Worm (Caenorhabditis elegans): Measurements from ENCODE around the gene W08F4.5.

DNA sequence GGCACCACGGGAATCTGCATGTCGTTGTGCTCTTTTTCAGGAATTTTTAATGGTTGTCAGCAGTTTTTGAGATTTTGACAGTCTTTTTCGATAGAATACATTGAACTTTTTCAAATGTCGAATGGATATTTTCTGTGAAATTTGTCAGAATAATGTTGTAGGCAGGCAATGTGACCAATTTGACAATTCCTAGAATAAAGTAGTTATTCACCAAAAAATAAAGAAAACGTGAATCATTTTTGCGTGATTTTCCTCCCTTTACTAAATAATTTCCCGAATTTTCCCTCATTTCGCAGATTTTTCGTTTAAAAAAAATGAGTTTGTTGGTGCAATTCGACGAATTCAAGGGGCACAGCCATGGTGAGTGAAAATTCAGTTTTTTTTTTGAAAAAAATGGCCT, 40.1 kb upstream of the W08F4.5 start, which contains the start of gene W04H10.1:
- TF ChIP-seq M03D4.4 (tag; optimal IDR thresholded peaks at IDR 0.05) (no peak), pha-4 (tag; optimal IDR thresholded peaks at IDR 0.05) (no peak), nhr-28 (tag; optimal IDR thresholded peaks at IDR 0.05) (no peak), nhr-237 (tag; optimal IDR thresholded peaks at IDR 0.05) (no peak)
